Worm (Caenorhabditis elegans): ENCODE measurements around the gene C40A11.2.

Gene C40A11.2

ce11 chrII:2122762-2123161 is 24.0 kb upstream of the C40A11.2 start:
- TF ChIP-seq ceh-13 (GFP tag; optimal IDR thresholded peaks at IDR 0.05) (no peak), sea-1 (GFP tag; conservative IDR thresholded peaks at IDR 0.05) (no peak), hnd-1 (tag; optimal IDR thresholded peaks at IDR 0.05) (no peak), ceh-36 (tag; optimal IDR thresholded peaks at IDR 0.05) (no peak), tbx-37 (GFP tag; conservative IDR thresholded peaks at IDR 0.05) (no peak), B0310.2 (tag; optimal IDR thresholded peaks at IDR 0.05) (no peak), flt-1 (GFP tag; IDR thresholded peaks at IDR 0.05) (no peak), hmg-4 (GFP tag; optimal IDR thresholded peaks at IDR 0.05) (no peak), ets-7 (tag; optimal IDR thresholded peaks at IDR 0.05) (no peak), ama-1 (optimal IDR thresholded peaks at IDR 0.05) (no peak), aly-1 (tag; optimal IDR thresholded peaks at IDR 0.05) (no peak), tbx-11 (GFP tag; IDR thresholded peaks at IDR 0.05) (no peak), F13C5.2 (tag; optimal IDR thresholded peaks at IDR 0.05) (no peak), hmbx-1 (tag; optimal IDR thresholded peaks at IDR 0.05) (no peak), scrt-1 (GFP tag; IDR thresholded peaks at IDR 0.05) (no peak)

ce11 chrII:2130770-2131169 is 16.0 kb upstream of the C40A11.2 start, which contains the start of gene sdz-28:
TSS of gene sdz-28 (plus strand) at chrII:2131070.
- TF ChIP-seq scrt-1 (GFP tag; IDR thresholded peaks at IDR 0.05) (no peak), flt-1 (GFP tag; IDR thresholded peaks at IDR 0.05) (no peak), tbx-37 (GFP tag; conservative IDR thresholded peaks at IDR 0.05) (no peak), pes-1 (GFP tag; IDR thresholded peaks at IDR 0.05) (no peak), hmg-4 (GFP tag; optimal IDR thresholded peaks at IDR 0.05) (no peak), tra-4 (tag; optimal IDR thresholded peaks at IDR 0.05) (no peak), hmbx-1 (tag; optimal IDR thresholded peaks at IDR 0.05) (no peak)

ce11 chrII:2135604-2136003 is 11.1 kb upstream of the C40A11.2 start, which contains the start of gene hpo-7:
TSS of gene hpo-7 (minus strand) at chrII:2135704.
- TF ChIP-seq F13C5.2 (tag; optimal IDR thresholded peaks at IDR 0.05) (no peak), flt-1 (GFP tag; IDR thresholded peaks at IDR 0.05) (no peak), pes-1 (GFP tag; IDR thresholded peaks at IDR 0.05) (no peak), B0310.2 (tag; optimal IDR thresholded peaks at IDR 0.05) (no peak), sea-1 (GFP tag; conservative IDR thresholded peaks at IDR 0.05) (no peak), ets-7 (tag; optimal IDR thresholded peaks at IDR 0.05) (no peak)

- TF ChIP-seq ceh-13 (GFP tag; optimal IDR thresholded peaks at IDR 0.05) = no peak
- TF ChIP-seq tbx-37 (GFP tag; conservative IDR thresholded peaks at IDR 0.05) = no peak
- no peak for TF ChIP-seq tra-4 (tag; optimal IDR thresholded peaks at IDR 0.05)
- no peak for TF ChIP-seq sea-1 (GFP tag; conservative IDR thresholded peaks at IDR 0.05)
- TF ChIP-seq pes-1 (GFP tag; IDR thresholded peaks at IDR 0.05) = no peak
- no peak for TF ChIP-seq hmbx-1 (tag; optimal IDR thresholded peaks at IDR 0.05)
- TF ChIP-seq ceh-36 (tag; optimal IDR thresholded peaks at IDR 0.05) = no peak
- TF ChIP-seq ets-7 (tag; optimal IDR thresholded peaks at IDR 0.05) = no peak
- TF ChIP-seq hnd-1 (tag; optimal IDR thresholded peaks at IDR 0.05) = no peak
Observed at ce11 chrII:2137235-2137634, 9.5 kb upstream of the C40A11.2 start, which contains the start of gene C40A11.4. TSS of gene C40A11.4 (plus strand) at chrII:2137422.

- TF ChIP-seq F13C5.2 (tag; optimal IDR thresholded peaks at IDR 0.05) (no peak), hmbx-1 (tag; optimal IDR thresholded peaks at IDR 0.05) (no peak)
Observed at ce11 chrII:2138901-2139300, 7.8 kb upstream of the C40A11.2 start.

- TF ChIP-seq ets-7 (tag; optimal IDR thresholded peaks at IDR 0.05) (no peak), aly-1 (tag; optimal IDR thresholded peaks at IDR 0.05) (no peak), flt-1 (GFP tag; IDR thresholded peaks at IDR 0.05) (no peak), hnd-1 (tag; optimal IDR thresholded peaks at IDR 0.05) (no peak), ama-1 (optimal IDR thresholded peaks at IDR 0.05) (no peak), scrt-1 (GFP tag; IDR thresholded peaks at IDR 0.05) (no peak), hmbx-1 (tag; optimal IDR thresholded peaks at IDR 0.05) (no peak), sea-1 (GFP tag; conservative IDR thresholded peaks at IDR 0.05) (no peak), F13C5.2 (tag; optimal IDR thresholded peaks at IDR 0.05) (no peak), ceh-13 (GFP tag; optimal IDR thresholded peaks at IDR 0.05) (no peak), B0310.2 (tag; optimal IDR thresholded peaks at IDR 0.05) (no peak), tra-4 (tag; optimal IDR thresholded peaks at IDR 0.05) (no peak)
Observed at ce11 chrII:2140817-2141216, 5.9 kb upstream of the C40A11.2 start, which contains the start of gene C40A11.3. TSS of gene C40A11.3 (plus strand) at chrII:2141117.

- no peak for TF ChIP-seq ceh-36 (tag; optimal IDR thresholded peaks at IDR 0.05)
- no peak for TF ChIP-seq sea-1 (GFP tag; conservative IDR thresholded peaks at IDR 0.05)
- TF ChIP-seq scrt-1 (GFP tag; IDR thresholded peaks at IDR 0.05) = no peak
- no peak for TF ChIP-seq tra-4 (tag; optimal IDR thresholded peaks at IDR 0.05)
- TF ChIP-seq flt-1 (GFP tag; IDR thresholded peaks at IDR 0.05) = no peak
- no peak for TF ChIP-seq F13C5.2 (tag; optimal IDR thresholded peaks at IDR 0.05)
- TF ChIP-seq hnd-1 (tag; optimal IDR thresholded peaks at IDR 0.05) = no peak
- TF ChIP-seq ceh-13 (GFP tag; optimal IDR thresholded peaks at IDR 0.05) = no peak
- no peak for TF ChIP-seq ama-1 (optimal IDR thresholded peaks at IDR 0.05)
- TF ChIP-seq hmg-4 (GFP tag; optimal IDR thresholded peaks at IDR 0.05) = no peak
- TF ChIP-seq hmbx-1 (tag; optimal IDR thresholded peaks at IDR 0.05) = no peak
- no peak for TF ChIP-seq tbx-37 (GFP tag; conservative IDR thresholded peaks at IDR 0.05)
- TF ChIP-seq pes-1 (GFP tag; IDR thresholded peaks at IDR 0.05) = no peak
- no peak for TF ChIP-seq ets-7 (tag; optimal IDR thresholded peaks at IDR 0.05)
- TF ChIP-seq B0310.2 (tag; optimal IDR thresholded peaks at IDR 0.05) = no peak
- no peak for TF ChIP-seq aly-1 (tag; optimal IDR thresholded peaks at IDR 0.05)
- no peak for TF ChIP-seq tbx-11 (GFP tag; IDR thresholded peaks at IDR 0.05)
Observed at ce11 chrII:2145566-2145965, 1.2 kb upstream of the C40A11.2 start, which contains the start of gene C40A11.6. TSS of gene C40A11.6 (minus strand) at chrII:2145666.

- TF ChIP-seq ama-1 (optimal IDR thresholded peaks at IDR 0.05) = no peak
- TF ChIP-seq tbx-11 (GFP tag; IDR thresholded peaks at IDR 0.05) = no peak
- no peak for TF ChIP-seq tra-4 (tag; optimal IDR thresholded peaks at IDR 0.05)
- TF ChIP-seq ceh-36 (tag; optimal IDR thresholded peaks at IDR 0.05) = no peak
- TF ChIP-seq B0310.2 (tag; optimal IDR thresholded peaks at IDR 0.05) = no peak
- no peak for TF ChIP-seq flt-1 (GFP tag; IDR thresholded peaks at IDR 0.05)
- TF ChIP-seq hnd-1 (tag; optimal IDR thresholded peaks at IDR 0.05) = no peak
- TF ChIP-seq scrt-1 (GFP tag; IDR thresholded peaks at IDR 0.05) = no peak
- TF ChIP-seq F13C5.2 (tag; optimal IDR thresholded peaks at IDR 0.05) = no peak
Observed at ce11 chrII:2150485-2150985, 3.8 kb downstream of the C40A11.2 start, which contains the start of the genes C40A11.7 and C40A11.8. TSS of gene C40A11.7 (minus strand) at chrII:2150585. TSS of gene C40A11.8 (minus strand) at chrII:2150935.

Measured in whole organism, early embryonic.